Fruit fly (Drosophila melanogaster): Measurements from ENCODE around the gene CG17931.

The CG17931 gene

DNA sequence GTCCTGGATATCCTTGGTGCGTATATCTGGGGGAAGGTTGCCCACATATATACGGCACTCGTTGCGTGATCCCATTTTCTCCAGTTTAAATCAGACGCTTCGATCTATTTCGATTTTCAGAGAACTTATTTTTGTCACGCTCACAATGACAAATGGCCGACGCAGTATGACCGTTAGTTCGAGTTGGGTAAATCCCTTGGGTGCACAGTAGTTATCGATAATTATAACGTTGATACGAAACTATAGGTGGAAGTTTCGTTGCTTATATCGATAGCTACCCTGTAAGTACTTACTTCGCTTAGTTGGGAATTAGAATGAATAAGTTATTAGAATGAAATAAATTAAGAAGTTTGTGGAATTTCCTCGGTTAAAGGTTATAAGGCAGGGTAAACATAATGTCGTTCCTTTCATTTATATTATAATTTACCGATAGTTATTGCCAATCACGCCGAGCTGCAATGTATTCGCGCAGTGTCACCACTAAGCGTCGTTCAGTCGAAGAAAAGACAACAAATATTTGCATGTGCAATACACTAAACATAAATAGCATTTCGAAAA lies 17.4 kb downstream of the CG17931 start, which contains the start of the genes SF2 and pad (continued):
- TF ChIP-seq exex (tag; optimal IDR thresholded peaks at IDR 0.05), result peak; percentile 52
- TF ChIP-seq cad (GFP tag; optimal IDR thresholded peaks at IDR 0.05), result no peak
- TF ChIP-seq bigmax (GFP tag; optimal IDR thresholded peaks at IDR 0.05), result no peak
- TF ChIP-seq fd102C (GFP tag; optimal IDR thresholded peaks at IDR 0.05), result peak; percentile 3
- peak; percentile 73 for TF ChIP-seq dysf (GFP tag; IDR thresholded peaks at IDR 0.05)
- TF ChIP-seq Bteb2 (GFP tag; optimal IDR thresholded peaks at IDR 0.05), result peak; percentile 83
- TF ChIP-seq pzg (GFP tag; optimal IDR thresholded peaks at IDR 0.05), result peak; percentile 82
- no peak for TF ChIP-seq Spps (tag; optimal IDR thresholded peaks at IDR 0.05)
- TF ChIP-seq CG7372 (GFP tag; IDR thresholded peaks at IDR 0.05), result peak; percentile 80
- no peak; the same call in 2 of the 3 replicates for TF ChIP-seq ci (GFP tag; IDR thresholded peaks at IDR 0.05)
- peak; percentile 76 for TF ChIP-seq CG7963 (GFP tag; IDR thresholded peaks at IDR 0.05; ENCODE audit: partially characterized antibody)
- peak; percentile 98 for TF ChIP-seq sens (GFP tag)
- no peak for TF ChIP-seq ap (GFP tag; IDR thresholded peaks at IDR 0.05)
- TF ChIP-seq CG8290 (GFP tag; optimal IDR thresholded peaks at IDR 0.05), result peak; percentile 83
- peak in 1 of 2 experiments; percentile 34 for TF ChIP-seq CG8290 (tag; optimal IDR thresholded peaks at IDR 0.05)
- peak; percentile 98 for TF ChIP-seq CG16813 (GFP tag; IDR thresholded peaks at IDR 0.05; ENCODE audit: partially characterized antibody)
- peak; percentile 67; the same call in 1 of the 2 replicates for TF ChIP-seq ranshi (GFP tag; IDR thresholded peaks at IDR 0.05)
- TF ChIP-seq CG17385 (GFP tag; optimal IDR thresholded peaks at IDR 0.05), result peak; percentile 61
- peak; percentile 88 for TF ChIP-seq Xbp1 (GFP tag; optimal IDR thresholded peaks at IDR 0.05)
- TF ChIP-seq CG10274 (GFP tag; optimal IDR thresholded peaks at IDR 0.05), result no peak
- TF ChIP-seq CG1792 (GFP tag; optimal IDR thresholded peaks at IDR 0.05), result peak; percentile 54
- TF ChIP-seq en (GFP tag; optimal IDR thresholded peaks at IDR 0.05), result peak; percentile 44
- TF ChIP-seq Mad (GFP tag; optimal IDR thresholded peaks at IDR 0.05), result peak; percentile 91
- TF ChIP-seq zfh1 (GFP tag; IDR thresholded peaks at IDR 0.05), result peak; percentile 38; the same call in 1 of the 3 replicates
- peak; percentile 21 for TF ChIP-seq pfk (GFP tag; optimal IDR thresholded peaks at IDR 0.05)
- peak; percentile 72 for TF ChIP-seq pum (GFP tag; optimal IDR thresholded peaks at IDR 0.05)
- TF ChIP-seq CG30403 (GFP tag; optimal IDR thresholded peaks at IDR 0.05), result peak; percentile 88
- peak; percentile 93 for TF ChIP-seq D19B (GFP tag; optimal IDR thresholded peaks at IDR 0.05)
- TF ChIP-seq CG13624 (GFP tag; optimal IDR thresholded peaks at IDR 0.05), result peak; percentile 80
- TF ChIP-seq CG5245 (GFP tag; optimal IDR thresholded peaks at IDR 0.05), result peak; percentile 7
- no peak for TF ChIP-seq crol (GFP tag; IDR thresholded peaks at IDR 0.05)
- TF ChIP-seq hbn (GFP tag; IDR thresholded peaks at IDR 0.05; ENCODE audit: partially characterized antibody), result peak; percentile 89
- peak; percentile 87 for TF ChIP-seq CG10147 (GFP tag; optimal IDR thresholded peaks at IDR 0.05)
- peak; percentile 73 for TF ChIP-seq CG32532 (GFP tag; IDR thresholded peaks at IDR 0.05)
- peak; percentile 46; the same call in 1 of the 2 replicates for TF ChIP-seq sens-2 (GFP tag; IDR thresholded peaks at IDR 0.05)
- TF ChIP-seq Hr51 (GFP tag; optimal IDR thresholded peaks at IDR 0.05), result peak; percentile 69 to 78
- TF ChIP-seq Nf-YA (GFP tag; IDR thresholded peaks at IDR 0.05), result no peak
- peak; percentile 76 for TF ChIP-seq NfI (GFP tag; optimal IDR thresholded peaks at IDR 0.05)
- peak; percentile 88 for TF ChIP-seq sug (tag; optimal IDR thresholded peaks at IDR 0.05)
- TF ChIP-seq CG12236 (GFP tag; optimal IDR thresholded peaks at IDR 0.05), result peak; percentile 16
- TF ChIP-seq NFAT (GFP tag; IDR thresholded peaks at IDR 0.05), result peak; percentile 68
- peak; percentile 97 for TF ChIP-seq vnd (GFP tag; IDR thresholded peaks at IDR 0.05; ENCODE audit: partially characterized antibody)
- TF ChIP-seq Taf1 (GFP tag; IDR thresholded peaks at IDR 0.05), result 0 out of 2 replicates have a peak, but pooled peaks have one; percentile 51
- no peak for TF ChIP-seq CG12219 (GFP tag; optimal IDR thresholded peaks at IDR 0.05)
- TF ChIP-seq CG3163 (GFP tag; optimal IDR thresholded peaks at IDR 0.05), result peak; percentile 30
- no peak for TF ChIP-seq CkIIα-i1 (GFP tag; IDR thresholded peaks at IDR 0.05)
- TF ChIP-seq toy (GFP tag; IDR thresholded peaks at IDR 0.05), result no peak
- TF ChIP-seq lab (GFP tag; optimal IDR thresholded peaks at IDR 0.05), result peak; percentile 79
- TF ChIP-seq CG4328 (GFP tag; optimal IDR thresholded peaks at IDR 0.05), result peak; percentile 74
- no peak for TF ChIP-seq Doc2 (GFP tag; IDR thresholded peaks at IDR 0.05)
- no peak for TF ChIP-seq CG5953 (GFP tag; IDR thresholded peaks at IDR 0.05)
